Fruit fly (Drosophila melanogaster): Measurements from ENCODE around the gene Skel.

Skel gene

DNA sequence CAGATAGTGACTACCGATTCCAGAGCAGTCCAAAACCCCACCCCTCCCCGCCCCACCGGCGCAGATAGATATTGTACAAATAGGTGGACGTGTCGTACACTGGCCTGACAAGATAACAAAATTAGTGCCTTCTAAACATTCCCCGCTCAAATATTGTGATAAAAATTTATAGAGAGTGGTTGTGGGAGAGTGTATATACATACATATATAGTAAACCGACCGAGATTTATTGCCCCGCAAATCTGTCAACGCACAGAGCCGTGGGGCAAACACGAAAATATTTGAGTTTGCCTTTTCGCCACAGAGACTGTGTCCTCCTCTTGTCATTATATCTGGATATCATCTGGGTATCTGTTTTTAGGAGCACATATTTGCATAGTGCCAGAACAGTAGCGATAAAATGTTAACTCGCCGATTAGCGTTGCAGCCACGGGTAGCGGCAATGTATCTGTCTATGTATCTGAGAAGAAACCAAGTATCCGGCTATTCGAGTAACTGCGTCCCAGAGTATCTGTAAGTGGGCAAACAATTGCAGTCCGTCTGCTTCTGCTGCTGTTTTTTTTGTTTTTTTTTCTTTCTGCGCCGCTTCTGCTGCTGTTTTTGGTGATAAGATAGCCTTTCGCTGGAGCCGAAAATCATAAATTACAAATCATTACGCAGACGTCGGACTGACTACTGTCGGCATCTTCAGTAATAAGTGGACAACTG, 43.5 kb upstream of the Skel start (continued):
- TF ChIP-seq MTF-1 (GFP tag; optimal IDR thresholded peaks at IDR 0.05; ENCODE audit: borderline replicate concordance) (peak; percentile 45), CG2120 (GFP tag; optimal IDR thresholded peaks at IDR 0.05) (no peak), CG31224 (GFP tag; IDR thresholded peaks at IDR 0.05) (no peak), Dll (GFP tag; IDR thresholded peaks at IDR 0.05; ENCODE audit: partially characterized antibody) (no peak), CG14441 (GFP tag; IDR thresholded peaks at IDR 0.05) (no peak; the same call in 1 of the 2 replicates), CG43689 (GFP tag; IDR thresholded peaks at IDR 0.05) (no peak), CG3065 (GFP tag; optimal IDR thresholded peaks at IDR 0.05) (no peak), CG30020 (tag; optimal IDR thresholded peaks at IDR 0.05) (no peak), CG8765 (GFP tag; IDR thresholded peaks at IDR 0.05) (no peak), CG10274 (GFP tag; optimal IDR thresholded peaks at IDR 0.05) (peak; percentile 19), kni (GFP tag; optimal IDR thresholded peaks at IDR 0.05) (peak; percentile 4), CG1233 (GFP tag; optimal IDR thresholded peaks at IDR 0.05) (peak; percentile 61), grn (GFP tag; optimal IDR thresholded peaks at IDR 0.05) (peak; percentile 59), CG5245 (GFP tag; optimal IDR thresholded peaks at IDR 0.05) (no peak), CG42726 (GFP tag; IDR thresholded peaks at IDR 0.05; ENCODE audit: partially characterized antibody) (no peak), CG12219 (GFP tag; optimal IDR thresholded peaks at IDR 0.05) (peak; percentile 42), CG6813 (GFP tag; optimal IDR thresholded peaks at IDR 0.05) (peak; percentile 65), H2.0 (GFP tag; IDR thresholded peaks at IDR 0.05) (no peak), CG6683 (GFP tag; optimal IDR thresholded peaks at IDR 0.05) (peak; percentile 4), CG15073 (GFP tag; optimal IDR thresholded peaks at IDR 0.05) (no peak), Dref (GFP tag; IDR thresholded peaks at IDR 0.05) (no peak), fd64A (GFP tag; optimal IDR thresholded peaks at IDR 0.05) (peak; percentile 56), Gug (GFP tag; IDR thresholded peaks at IDR 0.05) (no peak), vfl (GFP tag; optimal IDR thresholded peaks at IDR 0.05) (no peak), Dip3 (GFP tag; optimal IDR thresholded peaks at IDR 0.05) (no peak), bbx (GFP tag; IDR thresholded peaks at IDR 0.05; ENCODE audit: partially characterized antibody) (no peak), rib (GFP tag; IDR thresholded peaks at IDR 0.05) (no peak), p53 (GFP tag; optimal IDR thresholded peaks at IDR 0.05) (no peak), fu2 (GFP tag; optimal IDR thresholded peaks at IDR 0.05) (no peak), CG7928 (GFP tag; optimal IDR thresholded peaks at IDR 0.05) (no peak), Sox102F (GFP tag; optimal IDR thresholded peaks at IDR 0.05) (peak; percentile 32), lmd (GFP tag; IDR thresholded peaks at IDR 0.05) (no peak), ken (GFP tag; IDR thresholded peaks at IDR 0.05) (no peak), ranshi (GFP tag; IDR thresholded peaks at IDR 0.05) (no peak), CG2202 (tag; optimal IDR thresholded peaks at IDR 0.05) (peak; percentile 74), CrebB (tag; optimal IDR thresholded peaks at IDR 0.05) (peak; percentile 42), ap (GFP tag; IDR thresholded peaks at IDR 0.05) (no peak), CoRest (tag; optimal IDR thresholded peaks at IDR 0.05) (peak; percentile 44), CG10147 (GFP tag; optimal IDR thresholded peaks at IDR 0.05) (no peak), CG30403 (GFP tag; optimal IDR thresholded peaks at IDR 0.05) (no peak), lab (GFP tag; optimal IDR thresholded peaks at IDR 0.05) (peak; percentile 81), CG17359 (tag; optimal IDR thresholded peaks at IDR 0.05) (peak; percentile 58), CG4360 (GFP tag; IDR thresholded peaks at IDR 0.05) (no peak), CG7786 (GFP tag; optimal IDR thresholded peaks at IDR 0.05) (no peak), tna (GFP tag; IDR thresholded peaks at IDR 0.05; ENCODE audit: partially characterized antibody) (no peak), Tbp (GFP tag; optimal IDR thresholded peaks at IDR 0.05) (no peak), CG8290 (GFP tag; optimal IDR thresholded peaks at IDR 0.05) (no peak), CG8290 (tag; optimal IDR thresholded peaks at IDR 0.05) (peak; percentile 14 to 29), Dfd (GFP tag; optimal IDR thresholded peaks at IDR 0.05) (no peak), dysf (GFP tag; IDR thresholded peaks at IDR 0.05) (no peak), shn (GFP tag; optimal IDR thresholded peaks at IDR 0.05) (no peak)

Measured in whole organism, embryonic.